Fruit fly (Drosophila melanogaster): Measurements from ENCODE around the gene Parg.
A peak's percentile ranks its signal among the peaks of the same experiment; 100 is the strongest.

Gene Parg

dm6 chrX:3715616-3716015, 44.3 kb upstream of the Parg start:
- no peak for TF ChIP-seq brk (GFP tag; optimal IDR thresholded peaks at IDR 0.05)

- no peak for TF ChIP-seq dmrt93B (GFP tag; optimal IDR thresholded peaks at IDR 0.05)
- TF ChIP-seq psq (GFP tag; optimal IDR thresholded peaks at IDR 0.05), result no peak
- no peak for TF ChIP-seq Jra (GFP tag; optimal IDR thresholded peaks at IDR 0.05)
- no peak for TF ChIP-seq jim (GFP tag; optimal IDR thresholded peaks at IDR 0.05)
- TF ChIP-seq rgr (GFP tag; optimal IDR thresholded peaks at IDR 0.05), result no peak
- TF ChIP-seq lola (GFP tag; optimal IDR thresholded peaks at IDR 0.05), result no peak
- TF ChIP-seq Abd-B (GFP tag; optimal IDR thresholded peaks at IDR 0.05), result no peak
- TF ChIP-seq fru (GFP tag; optimal IDR thresholded peaks at IDR 0.05), result no peak
- no peak for TF ChIP-seq h (GFP tag; optimal IDR thresholded peaks at IDR 0.05)
- TF ChIP-seq Dfd (GFP tag; optimal IDR thresholded peaks at IDR 0.05), result no peak
- TF ChIP-seq usp (GFP tag; optimal IDR thresholded peaks at IDR 0.05), result no peak
- no peak for TF ChIP-seq Dif (GFP tag; optimal IDR thresholded peaks at IDR 0.05; ENCODE audit: partially characterized antibody)
- TF ChIP-seq Hr83 (GFP tag; optimal IDR thresholded peaks at IDR 0.05; ENCODE audit: poor library complexity, severe bottlenecking), result no peak
- no peak for TF ChIP-seq GATAd (GFP tag; optimal IDR thresholded peaks at IDR 0.05)
- TF ChIP-seq dl (GFP tag; optimal IDR thresholded peaks at IDR 0.05; ENCODE audit: insufficient read depth in 1 of 2, partially characterized antibody in 2 of 2), result no peak
- TF ChIP-seq woc (GFP tag; optimal IDR thresholded peaks at IDR 0.05), result no peak
- no peak for TF ChIP-seq tai (GFP tag; optimal IDR thresholded peaks at IDR 0.05)
- no peak for TF ChIP-seq Vsx2 (GFP tag; optimal IDR thresholded peaks at IDR 0.05; ENCODE audit: partially characterized antibody)
- no peak for TF ChIP-seq sv (GFP tag; optimal IDR thresholded peaks at IDR 0.05)
Observed at dm6 chrX:3714020-3714419, 42.7 kb upstream of the Parg start.

- TF ChIP-seq Hr78 (GFP tag; optimal IDR thresholded peaks at IDR 0.05), result no peak
- TF ChIP-seq Vsx2 (GFP tag; optimal IDR thresholded peaks at IDR 0.05; ENCODE audit: partially characterized antibody), result no peak
- TF ChIP-seq woc (GFP tag; optimal IDR thresholded peaks at IDR 0.05), result peak; percentile 11
- TF ChIP-seq N (GFP tag; optimal IDR thresholded peaks at IDR 0.05), result no peak
- no peak for TF ChIP-seq dsf (GFP tag; optimal IDR thresholded peaks at IDR 0.05; ENCODE audit: borderline replicate concordance)
- no peak for TF ChIP-seq Mio (GFP tag; optimal IDR thresholded peaks at IDR 0.05)
- TF ChIP-seq dmrt93B (GFP tag; optimal IDR thresholded peaks at IDR 0.05), result no peak
- TF ChIP-seq psq (GFP tag; optimal IDR thresholded peaks at IDR 0.05), result peak; percentile 21
- no peak for TF ChIP-seq pan (optimal IDR thresholded peaks at IDR 0.05)
- no peak for TF ChIP-seq Hr83 (GFP tag; optimal IDR thresholded peaks at IDR 0.05; ENCODE audit: poor library complexity, severe bottlenecking)
- no peak for TF ChIP-seq Hnf4 (GFP tag; optimal IDR thresholded peaks at IDR 0.05)
- TF ChIP-seq brk (GFP tag; optimal IDR thresholded peaks at IDR 0.05), result no peak
- TF ChIP-seq h (GFP tag; optimal IDR thresholded peaks at IDR 0.05), result peak; percentile 2
Observed at dm6 chrX:3710531-3711084, 39.3 kb upstream of the Parg start.

- TF ChIP-seq sv (GFP tag; optimal IDR thresholded peaks at IDR 0.05), result no peak
- peak; percentile 12 for TF ChIP-seq OdsH (GFP tag; optimal IDR thresholded peaks at IDR 0.05)
- TF ChIP-seq Dif (GFP tag; optimal IDR thresholded peaks at IDR 0.05; ENCODE audit: partially characterized antibody), result no peak
- no peak for TF ChIP-seq h (GFP tag; optimal IDR thresholded peaks at IDR 0.05)
- TF ChIP-seq woc (GFP tag; optimal IDR thresholded peaks at IDR 0.05), result peak; percentile 57
- no peak for TF ChIP-seq CG32264 (GFP tag; optimal IDR thresholded peaks at IDR 0.05)
- no peak for TF ChIP-seq Hr83 (GFP tag; optimal IDR thresholded peaks at IDR 0.05; ENCODE audit: poor library complexity, severe bottlenecking)
- TF ChIP-seq CG9705 (GFP tag; optimal IDR thresholded peaks at IDR 0.05), result peak; percentile 10
- TF ChIP-seq HLH106 (tag; optimal IDR thresholded peaks at IDR 0.05), result no peak
- no peak for TF ChIP-seq sage (GFP tag; optimal IDR thresholded peaks at IDR 0.05)
- TF ChIP-seq Dfd (GFP tag; optimal IDR thresholded peaks at IDR 0.05), result no peak
- TF ChIP-seq Mio (GFP tag; optimal IDR thresholded peaks at IDR 0.05), result no peak
- TF ChIP-seq Jra (GFP tag; optimal IDR thresholded peaks at IDR 0.05), result peak; percentile 2
- no peak for TF ChIP-seq usp (GFP tag; optimal IDR thresholded peaks at IDR 0.05)
- no peak for TF ChIP-seq psq (GFP tag; optimal IDR thresholded peaks at IDR 0.05)
- peak; percentile 36 for TF ChIP-seq Sp1 (GFP tag; optimal IDR thresholded peaks at IDR 0.05)
- TF ChIP-seq CrebA (GFP tag; optimal IDR thresholded peaks at IDR 0.05; ENCODE audit: borderline replicate concordance), result no peak
- no peak for TF ChIP-seq Vsx2 (GFP tag; optimal IDR thresholded peaks at IDR 0.05; ENCODE audit: partially characterized antibody)
- TF ChIP-seq br (GFP tag; optimal IDR thresholded peaks at IDR 0.05), result no peak
- TF ChIP-seq Hnf4 (GFP tag; optimal IDR thresholded peaks at IDR 0.05), result peak; percentile 66
- no peak for TF ChIP-seq lola (GFP tag; optimal IDR thresholded peaks at IDR 0.05)
- no peak for TF ChIP-seq jim (GFP tag; optimal IDR thresholded peaks at IDR 0.05)
- TF ChIP-seq Rel (GFP tag; optimal IDR thresholded peaks at IDR 0.05), result no peak
- TF ChIP-seq Rel (tag; optimal IDR thresholded peaks at IDR 0.05), result no peak
- no peak for TF ChIP-seq GATAd (GFP tag; optimal IDR thresholded peaks at IDR 0.05)
- no peak for TF ChIP-seq ey (GFP tag; optimal IDR thresholded peaks at IDR 0.05)
- no peak for TF ChIP-seq Hr78 (GFP tag; optimal IDR thresholded peaks at IDR 0.05)
- TF ChIP-seq dl (GFP tag; optimal IDR thresholded peaks at IDR 0.05; ENCODE audit: insufficient read depth in 1 of 2, partially characterized antibody in 2 of 2), result no peak
- peak; percentile 0 for TF ChIP-seq dmrt93B (GFP tag; optimal IDR thresholded peaks at IDR 0.05)
- TF ChIP-seq Abd-B (GFP tag; optimal IDR thresholded peaks at IDR 0.05), result no peak
- no peak for TF ChIP-seq pan (optimal IDR thresholded peaks at IDR 0.05)
- TF ChIP-seq fru (GFP tag; optimal IDR thresholded peaks at IDR 0.05), result peak; percentile 5
- TF ChIP-seq dsf (GFP tag; optimal IDR thresholded peaks at IDR 0.05; ENCODE audit: borderline replicate concordance), result no peak
- no peak for TF ChIP-seq foxo (GFP tag; optimal IDR thresholded peaks at IDR 0.05)
- no peak for TF ChIP-seq brk (GFP tag; optimal IDR thresholded peaks at IDR 0.05)
- no peak for TF ChIP-seq Myc (optimal IDR thresholded peaks at IDR 0.05)
- peak; percentile 8 for TF ChIP-seq rgr (GFP tag; optimal IDR thresholded peaks at IDR 0.05)
- no peak for TF ChIP-seq tai (GFP tag; optimal IDR thresholded peaks at IDR 0.05)
- no peak for TF ChIP-seq N (GFP tag; optimal IDR thresholded peaks at IDR 0.05)
Observed at dm6 chrX:3704204-3704660, 32.9 kb upstream of the Parg start.
